Fruit fly (Drosophila melanogaster) whole organism, embryonic: ENCODE data around the gene CG32700.

ENCODE experiments used
- B-H2 ChIP-seq: fragments of 200-800 bp; sonication (Bioruptor generic); optimal IDR thresholded peaks from 2 replicates; lab custom pipeline; 2018; ENCODE audit warnings: missing biosample characterization, mild to moderate bottlenecking, missing genetic modification characterization
- Bdp1 ChIP-seq: fragments of 200-800 bp; sonication (Bioruptor generic); optimal IDR thresholded peaks from 3 replicates; lab custom pipeline; 2016; ENCODE audit warnings: missing biosample characterization, missing genetic modification characterization
- CG10431 ChIP-seq: fragments of 200-800 bp; sonication (Bioruptor generic); optimal IDR thresholded peaks from 3 replicates; lab custom pipeline; 2018; ENCODE audit warnings: missing biosample characterization, mild to moderate bottlenecking, missing genetic modification characterization
- CG11695 ChIP-seq: fragments of 200-800 bp; sonication (Bioruptor generic); IDR thresholded peaks from 3 replicates; pipeline ENCODE4 v1.3.6; 2022; ENCODE audit warnings: missing biosample characterization, missing genetic modification characterization
- CG11723 ChIP-seq: fragments of 200-800 bp; sonication (Bioruptor generic); optimal IDR thresholded peaks from 2 replicates; lab custom pipeline; 2017; ENCODE audit warnings: missing biosample characterization, mild to moderate bottlenecking, missing genetic modification characterization
- CG12299 ChIP-seq: fragments of 200-800 bp; sonication (Bioruptor generic); optimal IDR thresholded peaks from 2 replicates; lab custom pipeline; 2018; ENCODE audit warnings: missing biosample characterization, mild to moderate bottlenecking, missing genetic modification characterization
- CG14441 ChIP-seq: fragments of 200-800 bp; sonication (Bioruptor generic); IDR thresholded peaks from 2 replicates; pipeline ENCODE4 v1.3.6; 2022; ENCODE audit warnings: missing biosample characterization, missing genetic modification characterization
- CG15696 ChIP-seq: fragments of 200-800 bp; sonication (Bioruptor generic); optimal IDR thresholded peaks from 2 replicates; lab custom pipeline; 2019; ENCODE audit warnings: missing biosample characterization, mild to moderate bottlenecking, missing genetic modification characterization, moderate library complexity
- CG17186 ChIP-seq: fragments of 200-800 bp; sonication (Bioruptor generic); optimal IDR thresholded peaks from 3 replicates; lab custom pipeline; 2017; ENCODE audit warnings: missing biosample characterization, missing genetic modification reagents, missing genetic modification characterization
- CG17568 ChIP-seq: fragments of 200-800 bp; sonication (Bioruptor generic); optimal IDR thresholded peaks from 2 replicates; lab custom pipeline; 2018; ENCODE audit warnings: missing biosample characterization, mild to moderate bottlenecking, missing genetic modification characterization, moderate library complexity
- CG3065 ChIP-seq: fragments of 200-800 bp; sonication (Bioruptor generic); optimal IDR thresholded peaks from 2 replicates; lab custom pipeline; 2016; ENCODE audit warnings: missing biosample characterization, missing genetic modification characterization
- CG3847 ChIP-seq: fragments of 200-800 bp; sonication (Bioruptor generic); IDR thresholded peaks from 2 replicates; pipeline ENCODE4 v1.3.6; 2022; ENCODE audit warnings: missing biosample characterization, missing genetic modification characterization
- CG4360 ChIP-seq: fragments of 200-800 bp; sonication (Bioruptor generic); IDR thresholded peaks from 2 replicates; pipeline ENCODE4 v1.3.6; 2022; ENCODE audit warnings: missing biosample characterization, missing genetic modification characterization
- CG4424 ChIP-seq: fragments of 200-800 bp; sonication (Bioruptor generic); optimal IDR thresholded peaks from 3 replicates; lab custom pipeline; 2016; ENCODE audit warnings: missing biosample characterization, missing genetic modification characterization
- CG4617 ChIP-seq: fragments of 200-800 bp; sonication (Bioruptor generic); optimal IDR thresholded peaks from 3 replicates; lab custom pipeline; 2016; ENCODE audit warnings: missing biosample characterization, missing genetic modification characterization, borderline replicate concordance
- CG6654 ChIP-seq: fragments of 200-800 bp; sonication (Bioruptor generic); optimal IDR thresholded peaks from 2 replicates; lab custom pipeline; 2017; ENCODE audit warnings: missing biosample characterization, mild to moderate bottlenecking, missing genetic modification characterization
- CG6683 ChIP-seq: fragments of 200-800 bp; sonication (Bioruptor generic); optimal IDR thresholded peaks from 2 replicates; lab custom pipeline; 2017; ENCODE audit warnings: missing biosample characterization, mild to moderate bottlenecking, missing genetic modification characterization, missing genetic modification reagents
- CG6854 ChIP-seq: fragments of 200-800 bp; sonication (Bioruptor generic); optimal IDR thresholded peaks from 3 replicates; lab custom pipeline; 2017; ENCODE audit warnings: missing biosample characterization, mild to moderate bottlenecking, missing genetic modification characterization
- CG9817 ChIP-seq: fragments of 200-800 bp; sonication (Bioruptor generic); optimal IDR thresholded peaks from 2 replicates; lab custom pipeline; 2018; ENCODE audit warnings: missing biosample characterization, mild to moderate bottlenecking, missing genetic modification characterization, moderate library complexity
- CkIIα-i1 ChIP-seq: fragments of 200-800 bp; sonication (Bioruptor generic); IDR thresholded peaks from 2 replicates; pipeline ENCODE4 v1.3.6; 2022; ENCODE audit warnings: missing biosample characterization, missing genetic modification characterization
- CoRest ChIP-seq: fragments of 200-800 bp; sonication (Bioruptor generic); optimal IDR thresholded peaks from 3 replicates; lab custom pipeline; 2018; ENCODE audit warnings: missing biosample characterization, mild to moderate bottlenecking, missing genetic modification characterization, moderate library complexity
- Ets65A ChIP-seq: fragments of 200-800 bp; sonication (Bioruptor generic); peaks from one replicate; lab custom pipeline; 2016; ENCODE audit warnings: missing biosample characterization, missing genetic modification characterization
- Hr3 ChIP-seq: fragments of 200-800 bp; sonication (Bioruptor generic); optimal IDR thresholded peaks from 3 replicates; lab custom pipeline; 2016; ENCODE audit warnings: missing biosample characterization, missing genetic modification characterization
- MTF-1 ChIP-seq: fragments of 200-800 bp; sonication (Bioruptor generic); optimal IDR thresholded peaks from 2 replicates; lab custom pipeline; 2018; ENCODE audit warnings: missing biosample characterization, mild to moderate bottlenecking, missing genetic modification characterization, borderline replicate concordance
- Med ChIP-seq: fragments of 200-800 bp; sonication (Bioruptor generic); peaks from one replicate; lab custom pipeline; 2016; ENCODE audit warnings: missing biosample characterization, missing genetic modification characterization, mild to moderate bottlenecking, inconsistent platforms, moderate library complexity
- Mes4 ChIP-seq: fragments of 200-800 bp; sonication (Bioruptor generic); optimal IDR thresholded peaks from 2 replicates; lab custom pipeline; 2016; ENCODE audit warnings: missing biosample characterization, missing genetic modification characterization
- Myb ChIP-seq: fragments of 200-800 bp; sonication (Bioruptor generic); optimal IDR thresholded peaks from 2 replicates; lab custom pipeline; 2016; ENCODE audit warnings: missing biosample characterization, missing genetic modification characterization
- NK7.1 ChIP-seq: fragments of 200-800 bp; sonication (Bioruptor generic); optimal IDR thresholded peaks from 3 replicates; lab custom pipeline; 2016; ENCODE audit warnings: missing biosample characterization, missing genetic modification characterization
- Nf-YA ChIP-seq: fragments of 200-800 bp; sonication (Bioruptor generic); IDR thresholded peaks from 2 replicates; pipeline ENCODE4 v1.3.6; 2022; ENCODE audit warnings: missing biosample characterization, missing genetic modification characterization
- Pdp1 ChIP-seq, 2 experiments: fragments of 200-800 bp; sonication (Bioruptor generic); optimal IDR thresholded peaks; 3 replicates each; lab custom pipeline; 2016; ENCODE audit warnings: missing biosample characterization in 2 of 2, missing genetic modification characterization in 2 of 2, mild to moderate bottlenecking in 1 of 2, moderate library complexity in 1 of 2
- Sox100B ChIP-seq: fragments of 200-800 bp; sonication (Bioruptor generic); optimal IDR thresholded peaks from 3 replicates; lab custom pipeline; 2018; ENCODE audit warnings: missing biosample characterization, mild to moderate bottlenecking, missing genetic modification characterization
- Taf1 ChIP-seq: fragments of 200-800 bp; sonication (Bioruptor generic); IDR thresholded peaks from 2 replicates; pipeline ENCODE4 v1.3.6; 2022; ENCODE audit warnings: missing biosample characterization, missing genetic modification characterization
- ash1 ChIP-seq: fragments of 200-800 bp; sonication (Bioruptor generic); optimal IDR thresholded peaks from 2 replicates; lab custom pipeline; 2018; ENCODE audit warnings: missing biosample characterization, mild to moderate bottlenecking, missing genetic modification characterization
- bsh ChIP-seq, 2 experiments: fragments of 200-800 bp; sonication (Bioruptor generic); optimal IDR thresholded peaks; 2 replicates each; lab custom pipeline; 2017 to 2018; ENCODE audit warnings: mild to moderate bottlenecking in 2 of 2, missing biosample characterization in 2 of 2, missing genetic modification characterization in 2 of 2, moderate library complexity in 1 of 2
- cg ChIP-seq: fragments of 200-800 bp; sonication (Bioruptor generic); optimal IDR thresholded peaks from 3 replicates; lab custom pipeline; 2019; ENCODE audit warnings: missing biosample characterization, mild to moderate bottlenecking, missing genetic modification characterization, moderate library complexity
- chif ChIP-seq, 2 experiments: fragments of 200-800 bp; sonication (Bioruptor generic); optimal IDR thresholded peaks; 3 replicates each; lab custom pipeline; 2016; ENCODE audit warnings: missing biosample characterization in 2 of 2, missing genetic modification characterization in 2 of 2
- ci ChIP-seq: fragments of 200-800 bp; sonication (Bioruptor generic); IDR thresholded peaks from 3 replicates; pipeline ENCODE4 v1.3.6; 2022; ENCODE audit warnings: missing biosample characterization, missing genetic modification characterization
- dpn ChIP-seq, 2 experiments: fragments of 200-800 bp; sonication (Bioruptor generic); optimal IDR thresholded peaks; 3 replicates each; lab custom pipeline; 2016; ENCODE audit warnings: missing biosample characterization in 2 of 2, missing genetic modification characterization in 2 of 2
- dysf ChIP-seq: fragments of 200-800 bp; sonication (Bioruptor generic); IDR thresholded peaks from 3 replicates; pipeline ENCODE4 v1.3.6; 2022; ENCODE audit warnings: missing biosample characterization, missing genetic modification characterization
- exex ChIP-seq: fragments of 200-800 bp; sonication (Bioruptor generic); optimal IDR thresholded peaks from 4 replicates; lab custom pipeline; 2018; ENCODE audit warnings: missing biosample characterization, mild to moderate bottlenecking, missing genetic modification characterization, moderate library complexity
- fd102C ChIP-seq: fragments of 200-800 bp; sonication (Bioruptor generic); optimal IDR thresholded peaks from 2 replicates; lab custom pipeline; 2018; ENCODE audit warnings: missing biosample characterization, mild to moderate bottlenecking, missing genetic modification characterization, moderate library complexity
- fd3F ChIP-seq: fragments of 200-800 bp; sonication (Bioruptor generic); optimal IDR thresholded peaks from 2 replicates; lab custom pipeline; 2018; ENCODE audit warnings: missing biosample characterization, mild to moderate bottlenecking, missing genetic modification characterization, moderate library complexity
- kni ChIP-seq: fragments of 200-800 bp; sonication (Bioruptor generic); optimal IDR thresholded peaks from 3 replicates; lab custom pipeline; 2017; ENCODE audit warnings: mild to moderate bottlenecking, missing biosample characterization, missing genetic modification reagents, missing genetic modification characterization
- lbe ChIP-seq: fragments of 200-800 bp; sonication (Bioruptor generic); optimal IDR thresholded peaks from 2 replicates; lab custom pipeline; 2016; ENCODE audit warnings: missing biosample characterization, mild to moderate bottlenecking, missing genetic modification characterization
- lov ChIP-seq, 2 experiments: fragments of 200-800 bp in 1 of 2; fragments of >200 bp in 1 of 2; sonication (Bioruptor generic) in 1 of 2; IDR thresholded peaks in 1 of 2; optimal IDR thresholded peaks in 1 of 2; 2 replicates in 1 of 2; 3 replicates in 1 of 2; pipeline versions ENCODE4 v1.3.6 to Lab custom; 2017 to 2022; ENCODE audit warnings: missing biosample characterization in 1 of 2, missing genetic modification characterization in 1 of 2
- pb ChIP-seq: fragments of 200-800 bp; sonication (Bioruptor generic); optimal IDR thresholded peaks from 3 replicates; lab custom pipeline; 2016; ENCODE audit warnings: missing biosample characterization, missing genetic modification characterization
- psq ChIP-seq: fragments of 200-800 bp; sonication (Bioruptor generic); optimal IDR thresholded peaks from 2 replicates; lab custom pipeline; 2017; ENCODE audit warnings: missing biosample characterization, missing genetic modification characterization
- run ChIP-seq: fragments of 200-800 bp; sonication (Bioruptor generic); optimal IDR thresholded peaks from 3 replicates; lab custom pipeline; 2018; ENCODE audit warnings: missing biosample characterization, mild to moderate bottlenecking, missing genetic modification characterization
- sima ChIP-seq: fragments of 200-800 bp; sonication (Bioruptor generic); optimal IDR thresholded peaks from 2 replicates; lab custom pipeline; 2016; ENCODE audit warnings: missing biosample characterization, missing genetic modification characterization
- wor ChIP-seq: fragments of 200-800 bp; sonication (Bioruptor generic); IDR thresholded peaks from 2 replicates; pipeline ENCODE4 v1.3.6; 2022; ENCODE audit warnings: missing biosample characterization, missing genetic modification characterization

Gene CG32700

DNA sequence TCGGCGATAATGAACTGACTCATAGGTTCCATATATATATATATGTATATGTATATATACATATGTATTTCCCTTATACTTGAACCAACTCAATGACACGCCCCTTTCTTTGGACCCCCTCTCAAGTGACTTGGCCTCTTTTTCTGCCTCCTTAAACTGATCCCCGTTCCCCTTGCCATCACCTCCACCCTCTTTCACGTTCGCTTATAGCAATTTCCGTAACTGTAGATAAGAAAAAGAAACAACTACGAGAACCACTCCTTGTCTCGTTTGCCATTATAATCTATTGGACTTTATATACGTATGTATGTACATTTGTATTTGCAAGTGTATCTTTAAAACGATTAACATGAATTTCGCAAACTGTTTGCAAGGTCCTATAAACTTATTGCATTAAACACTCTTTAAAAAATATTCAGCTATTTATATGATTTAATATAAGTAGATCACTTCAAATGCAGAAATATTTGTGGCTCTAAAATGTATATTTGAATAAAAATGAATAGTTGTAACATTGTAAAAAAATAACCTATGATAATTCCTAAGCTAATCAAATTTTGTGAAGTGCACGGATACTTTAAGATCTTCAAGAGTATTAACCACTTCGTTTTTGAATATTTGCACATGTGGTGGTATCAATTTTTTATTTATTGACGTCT lies 32.1 kb upstream of the CG32700 start (continued):
- TF ChIP-seq Pdp1 (GFP tag; optimal IDR thresholded peaks at IDR 0.05; lab: Kevin White, UChicago) (no peak), lov (optimal IDR thresholded peaks at IDR 0.05; lab: Kevin White, UChicago) (no peak), lov (GFP tag; IDR thresholded peaks at IDR 0.05; lab: Robert Waterston, UW) (no peak), dpn (GFP tag; optimal IDR thresholded peaks at IDR 0.05; lab: Kevin White, UChicago) (no peak), Nf-YA (GFP tag; lab: Robert Waterston, UW) (no peak), CkIIα-i1 (GFP tag; lab: Robert Waterston, UW) (no peak), Ets65A (GFP tag; lab: Kevin White, UChicago) (no peak), wor (GFP tag; lab: Robert Waterston, UW) (no peak), CG6654 (no peak), ash1 (no peak), Bdp1 (GFP tag; lab: Kevin White, UChicago) (no peak), CG3847 (GFP tag; lab: Robert Waterston, UW) (no peak), CG6683 (no peak), fd102C (GFP tag; lab: Kevin White, UChicago) (no peak), psq (GFP tag; lab: Kevin White, UChicago) (no peak), lbe (peak; percentile 44), Taf1 (GFP tag; lab: Robert Waterston, UW) (0 out of 2 replicates have a peak, but pooled peaks have one; percentile 13), CG11723 (GFP tag; lab: Kevin White, UChicago) (no peak), exex (tag; lab: Kevin White, UChicago) (peak; percentile 72), Myb (GFP tag; lab: Kevin White, UChicago) (no peak), B-H2 (GFP tag; lab: Kevin White, UChicago) (no peak), MTF-1 (GFP tag; lab: Kevin White, UChicago) (no peak), cg (GFP tag; lab: Kevin White, UChicago) (no peak), Mes4 (GFP tag; lab: Kevin White, UChicago) (no peak), CG4360 (GFP tag; lab: Robert Waterston, UW) (no peak), Med (no peak), fd3F (GFP tag; lab: Kevin White, UChicago) (no peak), pb (GFP tag; lab: Kevin White, UChicago) (no peak), CG3065 (no peak), sima (GFP tag; lab: Kevin White, UChicago) (no peak), ci (GFP tag; lab: Robert Waterston, UW) (no peak), chif (GFP tag; optimal IDR thresholded peaks at IDR 0.05; lab: Kevin White, UChicago) (no peak), CG15696 (tag; lab: Kevin White, UChicago) (no peak), CG17568 (GFP tag; lab: Kevin White, UChicago) (no peak), dysf (GFP tag; lab: Robert Waterston, UW) (no peak), CG17186 (no peak), kni (no peak), CG11695 (GFP tag; lab: Robert Waterston, UW) (no peak), run (tag; lab: Kevin White, UChicago) (no peak), bsh (GFP tag; optimal IDR thresholded peaks at IDR 0.05; lab: Kevin White, UChicago) (peak in 1 of 2 experiments; percentile 14), CG14441 (GFP tag; lab: Robert Waterston, UW) (no peak), CoRest (tag; lab: Kevin White, UChicago) (peak; percentile 48), CG4617 (no peak), CG10431 (GFP tag; lab: Kevin White, UChicago) (no peak), CG9817 (tag; lab: Kevin White, UChicago) (peak; percentile 8), Sox100B (GFP tag; lab: Kevin White, UChicago) (no peak), CG12299 (tag; lab: Kevin White, UChicago) (no peak), Hr3 (GFP tag; lab: Kevin White, UChicago) (no peak), CG6854 (GFP tag; lab: Kevin White, UChicago) (no peak), NK7.1 (GFP tag; lab: Kevin White, UChicago) (no peak), CG4424 (no peak)
